Fruit fly (Drosophila melanogaster): ENCODE results near the gene CG32750.

CG32750 gene

dm6 chrX:6196339-6196738 is at the start of gene CG32750:
Gene CG32750, minus strand, starts transcription at chrX:6196439.
- no peak for TF ChIP-seq Myc (optimal IDR thresholded peaks at IDR 0.05)
- no peak for TF ChIP-seq insv (optimal IDR thresholded peaks at IDR 0.05)
- no peak for TF ChIP-seq h (optimal IDR thresholded peaks at IDR 0.05)
- no peak for TF ChIP-seq psq (optimal IDR thresholded peaks at IDR 0.05)
- TF ChIP-seq Sin3A (optimal IDR thresholded peaks at IDR 0.05): no peak
- no peak for TF ChIP-seq ttk (optimal IDR thresholded peaks at IDR 0.05)

dm6 chrX:6237015-6237414 is 40.8 kb upstream of the CG32750 start, which contains the start of gene CG14445:
Gene CG14445, plus strand, starts transcription at chrX:6237315.
- no peak for TF ChIP-seq psq (optimal IDR thresholded peaks at IDR 0.05)
- TF ChIP-seq Sin3A (optimal IDR thresholded peaks at IDR 0.05): no peak
- TF ChIP-seq h (optimal IDR thresholded peaks at IDR 0.05): no peak

dm6 chrX:6231764-6232163 is 35.5 kb upstream of the CG32750 start:
- no peak for TF ChIP-seq Sin3A (optimal IDR thresholded peaks at IDR 0.05)
- TF ChIP-seq psq (optimal IDR thresholded peaks at IDR 0.05): no peak
- no peak for TF ChIP-seq Myc (optimal IDR thresholded peaks at IDR 0.05)
- TF ChIP-seq ttk (optimal IDR thresholded peaks at IDR 0.05): no peak
- TF ChIP-seq h (optimal IDR thresholded peaks at IDR 0.05): no peak
- no peak for TF ChIP-seq insv (optimal IDR thresholded peaks at IDR 0.05)

dm6 chrX:6225472-6226049 is 29.3 kb upstream of the CG32750 start, which contains the start of gene dtn:
Gene dtn, plus strand, starts transcription at chrX:6225647.
- TF ChIP-seq Myc (optimal IDR thresholded peaks at IDR 0.05) (no peak), h (optimal IDR thresholded peaks at IDR 0.05) (no peak), psq (optimal IDR thresholded peaks at IDR 0.05) (no peak), Sin3A (optimal IDR thresholded peaks at IDR 0.05) (no peak), insv (optimal IDR thresholded peaks at IDR 0.05) (no peak), ttk (optimal IDR thresholded peaks at IDR 0.05) (no peak)

dm6 chrX:6224225-6225190 is 28.3 kb upstream of the CG32750 start, which contains the start of gene sqh:
Gene sqh, minus strand, starts transcription at chrX:6225140.
- TF ChIP-seq Sin3A (optimal IDR thresholded peaks at IDR 0.05) (no peak), Myc (optimal IDR thresholded peaks at IDR 0.05) (no peak), ttk (optimal IDR thresholded peaks at IDR 0.05) (no peak), h (optimal IDR thresholded peaks at IDR 0.05) (no peak), insv (optimal IDR thresholded peaks at IDR 0.05) (no peak), psq (optimal IDR thresholded peaks at IDR 0.05) (no peak)

dm6 chrX:6219845-6220345 is 23.7 kb upstream of the CG32750 start, which contains the start of gene Efr:
Gene Efr, plus strand, starts transcription at chrX:6219957.
- TF ChIP-seq Myc (optimal IDR thresholded peaks at IDR 0.05) (no peak), Sin3A (optimal IDR thresholded peaks at IDR 0.05) (no peak), ttk (optimal IDR thresholded peaks at IDR 0.05) (no peak), insv (optimal IDR thresholded peaks at IDR 0.05) (no peak), h (optimal IDR thresholded peaks at IDR 0.05) (no peak), psq (optimal IDR thresholded peaks at IDR 0.05) (no peak)

dm6 chrX:6219227-6219626 is 23.0 kb upstream of the CG32750 start, which contains the start of gene Btnd:
Gene Btnd, minus strand, starts transcription at chrX:6219327.
- no peak for TF ChIP-seq psq (optimal IDR thresholded peaks at IDR 0.05)
- no peak for TF ChIP-seq Myc (optimal IDR thresholded peaks at IDR 0.05)
- no peak for TF ChIP-seq h (optimal IDR thresholded peaks at IDR 0.05)
- TF ChIP-seq insv (optimal IDR thresholded peaks at IDR 0.05): no peak
- TF ChIP-seq Sin3A (optimal IDR thresholded peaks at IDR 0.05): no peak
- TF ChIP-seq ttk (optimal IDR thresholded peaks at IDR 0.05): no peak

dm6 chrX:6216650-6217049 is 20.4 kb upstream of the CG32750 start:
- TF ChIP-seq insv (optimal IDR thresholded peaks at IDR 0.05) (no peak), ttk (optimal IDR thresholded peaks at IDR 0.05) (no peak), Myc (optimal IDR thresholded peaks at IDR 0.05) (no peak), psq (optimal IDR thresholded peaks at IDR 0.05) (no peak), Sin3A (optimal IDR thresholded peaks at IDR 0.05) (no peak), h (optimal IDR thresholded peaks at IDR 0.05) (no peak)

dm6 chrX:6205099-6205498 is 8.9 kb upstream of the CG32750 start:
- TF ChIP-seq insv (optimal IDR thresholded peaks at IDR 0.05): no peak
- TF ChIP-seq ttk (optimal IDR thresholded peaks at IDR 0.05): no peak
- TF ChIP-seq h (optimal IDR thresholded peaks at IDR 0.05): no peak
- no peak for TF ChIP-seq Sin3A (optimal IDR thresholded peaks at IDR 0.05)
- no peak for TF ChIP-seq Myc (optimal IDR thresholded peaks at IDR 0.05)
- TF ChIP-seq psq (optimal IDR thresholded peaks at IDR 0.05): no peak

dm6 chrX:6202509-6202979 is 6.3 kb upstream of the CG32750 start, which contains the start of gene vanin-like:
Gene vanin-like, minus strand, starts transcription at chrX:6202559.
- TF ChIP-seq psq (optimal IDR thresholded peaks at IDR 0.05) (no peak), ttk (optimal IDR thresholded peaks at IDR 0.05) (no peak), h (optimal IDR thresholded peaks at IDR 0.05) (no peak), Sin3A (optimal IDR thresholded peaks at IDR 0.05) (no peak), insv (optimal IDR thresholded peaks at IDR 0.05) (no peak), Myc (optimal IDR thresholded peaks at IDR 0.05) (no peak)

- TF ChIP-seq psq (optimal IDR thresholded peaks at IDR 0.05) (no peak), insv (optimal IDR thresholded peaks at IDR 0.05) (no peak), Myc (optimal IDR thresholded peaks at IDR 0.05) (no peak), ttk (optimal IDR thresholded peaks at IDR 0.05) (no peak)
Measured at dm6 chrX:6201459-6201858, 5.2 kb upstream of the CG32750 start.

dm6 chrX:6199791-6200190 is 3.6 kb upstream of the CG32750 start, which contains the start of gene CG43090:
Gene CG43090, minus strand, starts transcription at chrX:6199891.
- TF ChIP-seq h (optimal IDR thresholded peaks at IDR 0.05): no peak
- TF ChIP-seq Sin3A (optimal IDR thresholded peaks at IDR 0.05): no peak
- TF ChIP-seq Myc (optimal IDR thresholded peaks at IDR 0.05): no peak
- TF ChIP-seq ttk (optimal IDR thresholded peaks at IDR 0.05): no peak
- TF ChIP-seq psq (optimal IDR thresholded peaks at IDR 0.05): no peak
- TF ChIP-seq insv (optimal IDR thresholded peaks at IDR 0.05): no peak

Data from Kc167 (cell line).